Fruit fly (Drosophila melanogaster) S2 (cell line): Measurements from ENCODE around the gene CG18662.

Experiments used
- CG8478 ChIP-seq: fragments of >200 bp; optimal IDR thresholded peaks from 2 replicates; lab custom pipeline; 2018
- CTCF ChIP-seq, 2 experiments: fragments of >200 bp; optimal IDR thresholded peaks; 2 replicates each; lab custom pipeline; 2018

- TF ChIP-seq CG8478 (no peak), CTCF (optimal IDR thresholded peaks at IDR 0.05; lab: Kevin White, UChicago) (peak; percentile 47 to 55)
Observed at dm6 chr2L:8952194-8953037, 28.0 kb upstream of the CG18662 start.
